Worm (Caenorhabditis elegans): ENCODE data around the gene F01E11.20.

DNA sequence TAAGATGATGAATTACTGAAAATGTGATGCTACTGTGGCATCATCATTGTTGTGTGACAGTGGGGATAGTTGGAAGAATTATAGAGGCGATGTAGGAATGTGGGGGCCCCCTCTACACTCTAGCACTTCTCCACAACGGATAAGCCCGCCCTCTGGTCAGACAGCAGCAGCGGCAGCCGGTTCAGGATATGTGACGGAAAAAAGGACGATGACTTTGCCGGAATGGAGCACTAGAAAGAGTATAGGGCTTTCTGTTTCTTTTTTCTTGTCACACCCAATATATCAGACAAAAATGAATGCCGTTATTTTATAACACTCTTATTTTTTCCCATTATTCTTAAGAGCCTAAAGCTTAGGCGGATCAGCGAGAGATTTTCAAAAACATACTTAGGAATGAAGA lies 9.1 kb upstream of the F01E11.20 start, which contains the start of gene tyra-2:
- TF ChIP-seq hmbx-1 (tag; optimal IDR thresholded peaks at IDR 0.05) = no peak
- TF ChIP-seq tbx-11 (GFP tag; IDR thresholded peaks at IDR 0.05) = no peak
- TF ChIP-seq ets-7 (tag; optimal IDR thresholded peaks at IDR 0.05) = no peak

Measured in whole organism, early embryonic.